Fruit fly (Drosophila melanogaster): ENCODE measurements around the gene CG43169.

The CG43169 gene

DNA sequence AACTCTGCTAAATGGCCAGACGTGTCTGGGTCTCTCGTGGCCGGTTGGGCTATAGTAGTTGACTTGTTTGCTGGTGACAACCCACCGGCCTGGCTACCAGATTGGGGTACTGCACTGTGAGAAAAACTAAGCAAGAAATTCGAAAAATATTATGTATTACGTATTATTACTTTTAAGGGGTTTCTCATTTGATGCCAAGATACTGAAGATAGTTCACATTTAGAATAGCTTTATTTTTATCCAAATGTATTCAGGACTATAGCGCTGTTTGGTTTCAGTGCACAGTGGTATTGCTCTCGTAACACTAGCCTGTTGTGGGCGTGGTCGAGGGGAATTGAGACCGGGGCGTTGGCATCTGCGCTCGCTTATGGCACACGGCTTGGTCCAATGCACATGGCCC is 32.3 kb upstream of the CG43169 start (continued):
- TF ChIP-seq E2f2 (GFP tag; IDR thresholded peaks at IDR 0.05) = peak; percentile 44; the same call in 1 of the 2 replicates
- TF ChIP-seq seq (GFP tag; IDR thresholded peaks at IDR 0.05) = peak; percentile 62
- peak; percentile 53 for TF ChIP-seq Hr3 (GFP tag; optimal IDR thresholded peaks at IDR 0.05)
- peak; percentile 36 for TF ChIP-seq CG15011 (GFP tag; optimal IDR thresholded peaks at IDR 0.05)
- TF ChIP-seq CG10543 (GFP tag; optimal IDR thresholded peaks at IDR 0.05) = no peak
- TF ChIP-seq chn (GFP tag; optimal IDR thresholded peaks at IDR 0.05) = peak; percentile 38
- TF ChIP-seq stc (GFP tag; IDR thresholded peaks at IDR 0.05) = peak; percentile 78
- peak; percentile 27 for TF ChIP-seq CrebB (tag; optimal IDR thresholded peaks at IDR 0.05)
- no peak for TF ChIP-seq CkIIα-i1 (GFP tag; IDR thresholded peaks at IDR 0.05)
- peak; percentile 46 for TF ChIP-seq CG10654 (GFP tag; optimal IDR thresholded peaks at IDR 0.05)
- TF ChIP-seq CG2678 (tag; optimal IDR thresholded peaks at IDR 0.05) = peak; percentile 60
- TF ChIP-seq Mad (GFP tag; optimal IDR thresholded peaks at IDR 0.05) = peak; percentile 27
- TF ChIP-seq CG13296 (GFP tag; optimal IDR thresholded peaks at IDR 0.05) = peak; percentile 57
- peak; percentile 64 for TF ChIP-seq CG16863 (GFP tag; optimal IDR thresholded peaks at IDR 0.05)
- peak; percentile 76 for TF ChIP-seq ap (GFP tag; IDR thresholded peaks at IDR 0.05)
- TF ChIP-seq nom (GFP tag; optimal IDR thresholded peaks at IDR 0.05) = no peak
- TF ChIP-seq CG8290 (GFP tag; optimal IDR thresholded peaks at IDR 0.05) = no peak
- TF ChIP-seq CG8290 (tag; optimal IDR thresholded peaks at IDR 0.05) = peak in 1 of 2 experiments; percentile 82
- TF ChIP-seq Dbx (GFP tag; IDR thresholded peaks at IDR 0.05) = peak; percentile 59; the same call in 1 of the 3 replicates
- peak; percentile 66; the same call in 1 of the 3 replicates for TF ChIP-seq gce (GFP tag; IDR thresholded peaks at IDR 0.05)
- peak; percentile 33 for TF ChIP-seq crc (GFP tag; optimal IDR thresholded peaks at IDR 0.05)
- TF ChIP-seq ssp (GFP tag; IDR thresholded peaks at IDR 0.05) = 0 out of 2 replicates have a peak, but pooled peaks have one; percentile 35
- peak; percentile 12 for TF ChIP-seq CG1647 (GFP tag; optimal IDR thresholded peaks at IDR 0.05)
- no peak for TF ChIP-seq gsb (GFP tag; IDR thresholded peaks at IDR 0.05)
- peak; percentile 73 for TF ChIP-seq Sox100B (GFP tag; optimal IDR thresholded peaks at IDR 0.05)
- TF ChIP-seq CG4404 (GFP tag; IDR thresholded peaks at IDR 0.05) = peak; percentile 52
- TF ChIP-seq h (optimal IDR thresholded peaks at IDR 0.05) = no peak
- TF ChIP-seq row (GFP tag; IDR thresholded peaks at IDR 0.05) = peak; percentile 60
- TF ChIP-seq CG7987 (GFP tag; optimal IDR thresholded peaks at IDR 0.05) = no peak
- peak; percentile 52 for TF ChIP-seq CG12219 (GFP tag; optimal IDR thresholded peaks at IDR 0.05)
- TF ChIP-seq Med (GFP tag) = peak; percentile 95
- peak; percentile 46 for TF ChIP-seq odd (GFP tag; optimal IDR thresholded peaks at IDR 0.05)
- TF ChIP-seq fu2 (GFP tag; optimal IDR thresholded peaks at IDR 0.05) = peak; percentile 7
- TF ChIP-seq abd-A (tag; optimal IDR thresholded peaks at IDR 0.05) = no peak
- peak; percentile 69; the same call in 1 of the 2 replicates for TF ChIP-seq HLH3B (GFP tag; IDR thresholded peaks at IDR 0.05)
- TF ChIP-seq sna (GFP tag; IDR thresholded peaks at IDR 0.05; ENCODE audit: partially characterized antibody) = no peak
- peak; percentile 22 for TF ChIP-seq CG6254 (GFP tag; optimal IDR thresholded peaks at IDR 0.05)
- peak; percentile 51; the same call in 1 of the 3 replicates for TF ChIP-seq CG11560 (tag; IDR thresholded peaks at IDR 0.05)
- no peak for TF ChIP-seq ftz-f1 (GFP tag; optimal IDR thresholded peaks at IDR 0.05)
- TF ChIP-seq wor (GFP tag; IDR thresholded peaks at IDR 0.05) = peak; percentile 57
- peak; percentile 52 for TF ChIP-seq CG7556 (GFP tag; optimal IDR thresholded peaks at IDR 0.05)
- TF ChIP-seq CG2116 (GFP tag; optimal IDR thresholded peaks at IDR 0.05) = peak; percentile 13
- TF ChIP-seq emc (GFP tag; optimal IDR thresholded peaks at IDR 0.05) = no peak
- peak; percentile 36 for TF ChIP-seq gro (GFP tag; optimal IDR thresholded peaks at IDR 0.05)
- TF ChIP-seq MESR4 (GFP tag; optimal IDR thresholded peaks at IDR 0.05) = no peak
- no peak for TF ChIP-seq ERR (GFP tag; optimal IDR thresholded peaks at IDR 0.05)
- TF ChIP-seq pzg (GFP tag; optimal IDR thresholded peaks at IDR 0.05) = no peak
- peak; percentile 60 for TF ChIP-seq CG10209 (GFP tag; optimal IDR thresholded peaks at IDR 0.05)
- peak; percentile 55; the same call in 1 of the 3 replicates for TF ChIP-seq ken (GFP tag; IDR thresholded peaks at IDR 0.05)
- no peak; the same call in 2 of the 3 replicates for TF ChIP-seq CG11093 (GFP tag; IDR thresholded peaks at IDR 0.05)
- no peak for TF ChIP-seq CG11085 (GFP tag; IDR thresholded peaks at IDR 0.05)
- TF ChIP-seq CG7271 (tag; optimal IDR thresholded peaks at IDR 0.05) = no peak

Measured in whole organism, embryonic.